Fruit fly (Drosophila melanogaster) whole organism, embryonic: Measurements from ENCODE around the gene Vinc.
A peak's percentile ranks its signal among the peaks of the same experiment; 100 is the strongest.

Experiments used
- Awh ChIP-seq: fragments of 200-800 bp; sonication (Bioruptor generic); IDR thresholded peaks from 2 replicates; pipeline ENCODE4, ENCODE4 v1.3.6; 2022; ENCODE audit warnings: missing biosample characterization, missing genetic modification characterization
- BEAF-32 ChIP-seq: fragments of 200-800 bp; sonication (Bioruptor generic); optimal IDR thresholded peaks from 3 replicates; lab custom pipeline; 2017; ENCODE audit warnings: missing biosample characterization, missing genetic modification characterization, mild to moderate bottlenecking, moderate library complexity, missing genetic modification reagents
- CG10366 ChIP-seq: fragments of 200-800 bp; sonication (Bioruptor generic); IDR thresholded peaks from 2 replicates; pipeline ENCODE4 v1.3.6; 2022; ENCODE audit warnings: missing biosample characterization, missing genetic modification characterization
- CG11504 ChIP-seq: fragments of 200-800 bp; sonication (Bioruptor generic); optimal IDR thresholded peaks from 3 replicates; lab custom pipeline; 2019; ENCODE audit warnings: missing biosample characterization, mild to moderate bottlenecking, missing genetic modification characterization, moderate library complexity
- CG12071 ChIP-seq: fragments of 200-800 bp; sonication (Bioruptor generic); optimal IDR thresholded peaks from 3 replicates; lab custom pipeline; 2018; ENCODE audit warnings: missing biosample characterization, mild to moderate bottlenecking, missing genetic modification characterization
- CG14050 ChIP-seq: fragments of 200-800 bp; sonication (Bioruptor generic); IDR thresholded peaks from 3 replicates; pipeline ENCODE4 v1.3.6; 2022; ENCODE audit warnings: missing biosample characterization, missing genetic modification characterization
- CG1529 ChIP-seq: fragments of 200-800 bp; sonication (Bioruptor generic); optimal IDR thresholded peaks from 3 replicates; lab custom pipeline; 2018; ENCODE audit warnings: missing biosample characterization, missing genetic modification characterization
- CG17186 ChIP-seq: fragments of 200-800 bp; sonication (Bioruptor generic); optimal IDR thresholded peaks from 3 replicates; lab custom pipeline; 2017; ENCODE audit warnings: missing biosample characterization, missing genetic modification reagents, missing genetic modification characterization
- CG17385 ChIP-seq: fragments of 200-800 bp; sonication (Bioruptor generic); optimal IDR thresholded peaks from 3 replicates; lab custom pipeline; 2018; ENCODE audit warnings: missing biosample characterization, mild to moderate bottlenecking, missing genetic modification characterization
- CG18011 ChIP-seq: fragments of 200-800 bp; sonication (Bioruptor generic); optimal IDR thresholded peaks from 2 replicates; lab custom pipeline; 2017; ENCODE audit warnings: missing biosample characterization, missing genetic modification characterization, mild to moderate bottlenecking, moderate library complexity, missing genotype
- CG2712 ChIP-seq: fragments of 200-800 bp; optimal IDR thresholded peaks from 3 replicates; lab custom pipeline; 2019; ENCODE audit warnings: missing biosample characterization, mild to moderate bottlenecking, missing genetic modification characterization, moderate library complexity
- CG32532 ChIP-seq: fragments of 200-800 bp; sonication (Bioruptor generic); IDR thresholded peaks from 2 replicates; pipeline ENCODE4 v1.3.6; 2022; ENCODE audit warnings: missing biosample characterization, missing genetic modification characterization
- CG32767 ChIP-seq: fragments of 200-800 bp; sonication (Bioruptor generic); IDR thresholded peaks from 2 replicates; pipeline ENCODE4 v1.3.6; 2022; ENCODE audit warnings: missing biosample characterization, missing genetic modification characterization
- CG4424 ChIP-seq: fragments of 200-800 bp; sonication (Bioruptor generic); optimal IDR thresholded peaks from 3 replicates; lab custom pipeline; 2016; ENCODE audit warnings: missing biosample characterization, missing genetic modification characterization
- CG4820 ChIP-seq: fragments of 200-800 bp; sonication (Bioruptor generic); optimal IDR thresholded peaks from 3 replicates; lab custom pipeline; 2016; ENCODE audit warnings: missing biosample characterization, missing genetic modification characterization
- CG5245 ChIP-seq: fragments of 200-800 bp; sonication (Bioruptor generic); optimal IDR thresholded peaks from 3 replicates; lab custom pipeline; 2016; ENCODE audit warnings: missing biosample characterization, missing genetic modification characterization
- CG6254 ChIP-seq: fragments of 200-800 bp; sonication (Bioruptor generic); optimal IDR thresholded peaks from 3 replicates; lab custom pipeline; 2017; ENCODE audit warnings: mild to moderate bottlenecking, missing biosample characterization, missing genetic modification reagents, missing genetic modification characterization
- CG7271 ChIP-seq: fragments of 200-800 bp; sonication (Bioruptor generic); optimal IDR thresholded peaks from 2 replicates; lab custom pipeline; 2018; ENCODE audit warnings: missing biosample characterization, mild to moderate bottlenecking, missing genetic modification characterization, moderate library complexity
- CG7556 ChIP-seq: fragments of 200-800 bp; sonication (Bioruptor generic); optimal IDR thresholded peaks from 2 replicates; lab custom pipeline; 2017; ENCODE audit warnings: missing biosample characterization, mild to moderate bottlenecking, missing genetic modification characterization
- CG8388 ChIP-seq: fragments of 200-800 bp; sonication (Bioruptor generic); optimal IDR thresholded peaks from 2 replicates; lab custom pipeline; 2019; ENCODE audit warnings: missing biosample characterization, mild to moderate bottlenecking, missing genetic modification characterization, moderate library complexity
- CoRest ChIP-seq: fragments of 200-800 bp; sonication (Bioruptor generic); optimal IDR thresholded peaks from 3 replicates; lab custom pipeline; 2018; ENCODE audit warnings: missing biosample characterization, mild to moderate bottlenecking, missing genetic modification characterization, moderate library complexity
- Dek ChIP-seq: fragments of 200-800 bp; sonication (Bioruptor generic); optimal IDR thresholded peaks from 3 replicates; lab custom pipeline; 2019; ENCODE audit warnings: missing biosample characterization, mild to moderate bottlenecking, missing genetic modification characterization, moderate library complexity
- Doc3 ChIP-seq: fragments of 200-800 bp; sonication (Bioruptor generic); IDR thresholded peaks from 3 replicates; pipeline ENCODE4 v1.3.6; 2022; ENCODE audit warnings: missing biosample characterization, missing genetic modification characterization; ENCODE audit not compliant: partially characterized antibody
- Hsf ChIP-seq: fragments of 200-800 bp; sonication (Bioruptor generic); optimal IDR thresholded peaks from 3 replicates; lab custom pipeline; 2016; ENCODE audit warnings: missing biosample characterization, missing genetic modification characterization
- Lim3 ChIP-seq: fragments of 200-800 bp; sonication (Bioruptor generic); IDR thresholded peaks from 2 replicates; pipeline ENCODE4 v1.3.6; 2022; ENCODE audit warnings: missing biosample characterization, missing genetic modification characterization
- MBD-R2 ChIP-seq: fragments of 200-800 bp; sonication (Bioruptor generic); IDR thresholded peaks from 2 replicates; pipeline ENCODE4 v1.3.6; 2022; ENCODE audit warnings: missing biosample characterization, missing genetic modification characterization
- Med ChIP-seq: fragments of 200-800 bp; sonication (Bioruptor generic); peaks from one replicate; lab custom pipeline; 2016; ENCODE audit warnings: missing biosample characterization, missing genetic modification characterization, mild to moderate bottlenecking, inconsistent platforms, moderate library complexity
- Mes4 ChIP-seq: fragments of 200-800 bp; sonication (Bioruptor generic); optimal IDR thresholded peaks from 2 replicates; lab custom pipeline; 2016; ENCODE audit warnings: missing biosample characterization, missing genetic modification characterization
- Nf-YB ChIP-seq: fragments of 200-800 bp; sonication (Bioruptor generic); optimal IDR thresholded peaks from 3 replicates; lab custom pipeline; 2019; ENCODE audit warnings: missing biosample characterization, mild to moderate bottlenecking, missing genetic modification characterization, moderate library complexity
- Sox102F ChIP-seq: fragments of 200-800 bp; sonication (Bioruptor generic); optimal IDR thresholded peaks from 2 replicates; lab custom pipeline; 2018; ENCODE audit warnings: missing biosample characterization, mild to moderate bottlenecking, missing genetic modification characterization, moderate library complexity
- Ssrp ChIP-seq: fragments of 200-800 bp; sonication (Bioruptor generic); optimal IDR thresholded peaks from 2 replicates; lab custom pipeline; 2018; ENCODE audit warnings: missing biosample characterization, mild to moderate bottlenecking, missing genetic modification characterization, moderate library complexity
- Stat92E ChIP-seq, 3 experiments: fragments of >200 bp in 2 of 3; fragments of 200-800 bp in 1 of 3; sonication (Bioruptor generic) in 1 of 3; optimal IDR thresholded peaks; 2 replicates each; lab custom pipeline; 2017 to 2019; ENCODE audit warnings: missing biosample characterization in 3 of 3, missing genetic modification characterization in 3 of 3, mild to moderate bottlenecking in 1 of 3, moderate library complexity in 1 of 3
- ac ChIP-seq: fragments of 200-800 bp; sonication (Bioruptor generic); optimal IDR thresholded peaks from 3 replicates; lab custom pipeline; 2017; ENCODE audit warnings: missing biosample characterization, mild to moderate bottlenecking, missing genetic modification characterization
- ase ChIP-seq: fragments of 200-800 bp; sonication (Bioruptor generic); IDR thresholded peaks from 3 replicates; pipeline ENCODE4 v1.3.6; 2022; ENCODE audit warnings: missing biosample characterization, missing genetic modification characterization
- bcd ChIP-seq: fragments of 200-800 bp; sonication (Bioruptor generic); optimal IDR thresholded peaks from 2 replicates; lab custom pipeline; 2017; ENCODE audit warnings: missing biosample characterization, mild to moderate bottlenecking, missing genetic modification characterization
- btn ChIP-seq: fragments of 200-800 bp; sonication (Bioruptor generic); optimal IDR thresholded peaks from 2 replicates; lab custom pipeline; 2016; ENCODE audit warnings: missing biosample characterization, missing genetic modification characterization
- dati ChIP-seq: fragments of 200-800 bp; sonication (Bioruptor generic); IDR thresholded peaks from 2 replicates; pipeline ENCODE4 v1.3.6; 2022; ENCODE audit warnings: missing biosample characterization, missing genetic modification characterization
- dysf ChIP-seq: fragments of 200-800 bp; sonication (Bioruptor generic); IDR thresholded peaks from 3 replicates; pipeline ENCODE4 v1.3.6; 2022; ENCODE audit warnings: missing biosample characterization, missing genetic modification characterization
- gem ChIP-seq: fragments of 200-800 bp; sonication (Bioruptor generic); optimal IDR thresholded peaks from 2 replicates; lab custom pipeline; 2019; ENCODE audit warnings: missing biosample characterization, mild to moderate bottlenecking, missing genetic modification characterization, moderate library complexity
- kah ChIP-seq: fragments of 200-800 bp; sonication (Bioruptor generic); optimal IDR thresholded peaks from 2 replicates; lab custom pipeline; 2018; ENCODE audit warnings: missing biosample characterization, mild to moderate bottlenecking, missing genetic modification characterization
- lab ChIP-seq: fragments of 200-800 bp; sonication (Bioruptor generic); optimal IDR thresholded peaks from 3 replicates; lab custom pipeline; 2017; ENCODE audit warnings: missing biosample characterization, missing genetic modification characterization, mild to moderate bottlenecking, moderate library complexity, missing genetic modification reagents
- peb ChIP-seq: fragments of 200-800 bp; sonication (Bioruptor generic); IDR thresholded peaks from 2 replicates; pipeline ENCODE4 v1.3.6; 2022; ENCODE audit warnings: missing biosample characterization, missing genetic modification characterization
- row ChIP-seq: fragments of 200-800 bp; sonication (Bioruptor generic); IDR thresholded peaks from 3 replicates; pipeline ENCODE4 v1.3.6; 2022; ENCODE audit warnings: missing biosample characterization, missing genetic modification characterization
- sens ChIP-seq: fragments of 200-800 bp; sonication (Bioruptor generic); peaks from one replicate; lab custom pipeline; 2016; ENCODE audit warnings: missing biosample characterization, missing genetic modification characterization
- seq ChIP-seq: fragments of 200-800 bp; sonication (Bioruptor generic); IDR thresholded peaks from 2 replicates; pipeline ENCODE4 v1.3.6; 2022; ENCODE audit warnings: missing biosample characterization, missing genetic modification characterization
- sisA ChIP-seq: fragments of 200-800 bp; sonication (Bioruptor generic); IDR thresholded peaks from 2 replicates; pipeline ENCODE4 v1.3.6; 2022; ENCODE audit warnings: missing biosample characterization, missing genetic modification characterization
- so ChIP-seq: fragments of 200-800 bp; sonication (Bioruptor generic); IDR thresholded peaks from 3 replicates; pipeline ENCODE4 v1.3.6; 2022; ENCODE audit warnings: missing biosample characterization, missing genetic modification characterization
- trem ChIP-seq: fragments of 200-800 bp; optimal IDR thresholded peaks from 3 replicates; lab custom pipeline; 2019; ENCODE audit warnings: missing biosample characterization, mild to moderate bottlenecking, missing genetic modification characterization, moderate library complexity
- unc-4 ChIP-seq: fragments of 200-800 bp; sonication (Bioruptor generic); IDR thresholded peaks from 2 replicates; pipeline ENCODE4 v1.3.6; 2022; ENCODE audit warnings: missing biosample characterization, missing genetic modification characterization; ENCODE audit not compliant: partially characterized antibody
- vvl ChIP-seq: fragments of 200-800 bp; sonication (Bioruptor generic); IDR thresholded peaks from 2 replicates; pipeline ENCODE4 v1.3.6; 2022; ENCODE audit warnings: missing biosample characterization, missing genetic modification characterization

The Vinc gene

dm6 chrX:2166129-2166528 is 56.2 kb downstream of the Vinc start (continued):
- TF ChIP-seq bcd (GFP tag; lab: Kevin White, UChicago): peak; percentile 53
- TF ChIP-seq unc-4: no peak
- TF ChIP-seq ase (GFP tag; lab: Robert Waterston, UW): peak; percentile 55; the same call in 1 of the 3 replicates
- TF ChIP-seq dati (GFP tag; lab: Robert Waterston, UW): peak; percentile 62; the same call in 1 of the 2 replicates
- TF ChIP-seq MBD-R2 (GFP tag; lab: Robert Waterston, UW): no peak
- peak; percentile 28 for TF ChIP-seq CG17186 (GFP tag; lab: Kevin White, UChicago)
- TF ChIP-seq CG8388 (GFP tag; lab: Kevin White, UChicago): peak; percentile 56
- peak; percentile 12; the same call in 1 of the 2 replicates for TF ChIP-seq CG32767 (GFP tag; lab: Robert Waterston, UW)
- TF ChIP-seq CG5245 (GFP tag; lab: Kevin White, UChicago): peak; percentile 14
- no peak for TF ChIP-seq Nf-YB (GFP tag; lab: Kevin White, UChicago)
- TF ChIP-seq sisA (GFP tag; lab: Robert Waterston, UW): peak; percentile 80
- TF ChIP-seq CG7271 (tag; lab: Kevin White, UChicago): no peak
- TF ChIP-seq dysf (GFP tag; lab: Robert Waterston, UW): peak; percentile 45; the same call in 2 of the 3 replicates
- no peak for TF ChIP-seq BEAF-32 (GFP tag; lab: Kevin White, UChicago)
- TF ChIP-seq kah (GFP tag; lab: Kevin White, UChicago): no peak
- no peak for TF ChIP-seq ac
- peak; percentile 49 for TF ChIP-seq Ssrp (tag; lab: Kevin White, UChicago)
- TF ChIP-seq CG32532 (GFP tag; lab: Robert Waterston, UW): 0 out of 2 replicates have a peak, but pooled peaks have one; percentile 5
- TF ChIP-seq Mes4 (GFP tag; lab: Kevin White, UChicago): peak; percentile 43
- peak; percentile 3 for TF ChIP-seq CoRest (tag; lab: Kevin White, UChicago)
- TF ChIP-seq Med (GFP tag; lab: Kevin White, UChicago): peak; percentile 11
- peak; percentile 32 for TF ChIP-seq CG12071
- TF ChIP-seq CG17385 (GFP tag; lab: Kevin White, UChicago): peak; percentile 24
- TF ChIP-seq vvl (GFP tag; lab: Robert Waterston, UW): peak; percentile 74
- TF ChIP-seq CG4820 (GFP tag; lab: Kevin White, UChicago): peak; percentile 44
- no peak for TF ChIP-seq so (GFP tag; lab: Robert Waterston, UW)
- no peak for TF ChIP-seq Doc3
- TF ChIP-seq trem: no peak
- peak; percentile 59 for TF ChIP-seq CG11504
- TF ChIP-seq Lim3 (GFP tag; lab: Robert Waterston, UW): no peak
- peak; percentile 52 for TF ChIP-seq CG2712 (tag; lab: Kevin White, UChicago)
- no peak for TF ChIP-seq Stat92E (GFP tag; optimal IDR thresholded peaks at IDR 0.05; lab: Kevin White, UChicago)
- peak; percentile 69 for TF ChIP-seq Awh
- TF ChIP-seq CG10366 (GFP tag; lab: Robert Waterston, UW): peak; percentile 73
- 0 out of 2 replicates have a peak, but pooled peaks have one; percentile 10 for TF ChIP-seq seq (GFP tag; lab: Robert Waterston, UW)
- TF ChIP-seq CG18011: no peak
- TF ChIP-seq row: peak; percentile 63
- TF ChIP-seq CG4424: peak; percentile 47
- peak; percentile 29 for TF ChIP-seq CG7556
- TF ChIP-seq Sox102F (GFP tag; lab: Kevin White, UChicago): peak; percentile 71
- 0 out of 2 replicates have a peak, but pooled peaks have one; percentile 10 for TF ChIP-seq peb (GFP tag; lab: Robert Waterston, UW)
- peak; percentile 13 for TF ChIP-seq Hsf
- TF ChIP-seq CG14050 (GFP tag; lab: Robert Waterston, UW): peak; percentile 50; the same call in 2 of the 3 replicates
- TF ChIP-seq sens (GFP tag; lab: Kevin White, UChicago): peak; percentile 66
- peak; percentile 17 for TF ChIP-seq CG1529
- peak; percentile 60 for TF ChIP-seq gem (tag; lab: Kevin White, UChicago)
- peak; percentile 46 for TF ChIP-seq btn (GFP tag; lab: Kevin White, UChicago)
- TF ChIP-seq lab (GFP tag; lab: Kevin White, UChicago): peak; percentile 28
- TF ChIP-seq CG6254 (GFP tag; lab: Kevin White, UChicago): peak; percentile 35
- TF ChIP-seq Dek (tag; lab: Kevin White, UChicago): no peak
